Fruit fly (Drosophila melanogaster) Kc167 (cell line): ENCODE measurements around the gene Mnt.

Experiments
- Myc ChIP-seq: fragments of >200 bp; optimal IDR thresholded peaks from 2 replicates; lab custom pipeline; 2017; ENCODE audit warnings: missing external identifiers
- Sin3A ChIP-seq: fragments of >200 bp; optimal IDR thresholded peaks from 2 replicates; lab custom pipeline; 2018; ENCODE audit warnings: missing external identifiers
- psq ChIP-seq: fragments of >200 bp; optimal IDR thresholded peaks from 2 replicates; lab custom pipeline; 2017; ENCODE audit warnings: missing external identifiers

DNA sequence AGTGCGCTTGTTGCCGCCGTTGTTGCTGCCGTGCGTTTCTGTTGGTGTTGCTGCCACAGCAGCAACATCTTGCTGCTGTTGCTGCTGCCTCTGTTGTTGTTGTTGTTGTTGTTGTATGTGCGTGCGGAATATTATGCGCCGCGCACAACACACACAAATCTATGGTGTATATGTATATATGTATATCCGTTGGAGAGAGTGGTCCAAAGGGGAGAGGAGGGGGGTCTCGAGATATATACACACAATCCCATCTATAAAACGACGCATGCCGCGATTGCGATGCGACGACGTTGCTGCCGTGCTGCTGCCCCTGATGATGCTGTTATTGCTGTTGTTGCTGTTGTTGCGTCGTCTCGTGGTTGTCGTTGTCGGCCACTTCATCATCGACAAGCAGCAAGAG is 75.3 kb downstream of the Mnt start:
- TF ChIP-seq psq (no peak), Sin3A (lab: Kevin White, UChicago) (no peak), Myc (lab: Kevin White, UChicago) (no peak)
